Fruit fly (Drosophila melanogaster) whole organism, prepupa: ENCODE measurements around the gene CG17234.

ENCODE experiments used
- Blimp-1 ChIP-seq: fragments of 200-800 bp; sonication (Bioruptor generic); optimal IDR thresholded peaks from 3 replicates; lab custom pipeline; 2017; ENCODE audit warnings: missing biosample characterization, missing genetic modification characterization, mild to moderate bottlenecking, moderate library complexity, missing genetic modification reagents
- CG10631 ChIP-seq: fragments of 200-800 bp; sonication (Bioruptor generic); optimal IDR thresholded peaks from 2 replicates; lab custom pipeline; 2016; ENCODE audit warnings: missing biosample characterization, missing genetic modification characterization
- CG10669 ChIP-seq: fragments of 200-800 bp; sonication (Bioruptor generic); optimal IDR thresholded peaks from 3 replicates; lab custom pipeline; 2018; ENCODE audit warnings: missing biosample characterization, mild to moderate bottlenecking, missing genetic modification characterization, moderate library complexity
- CG11294 ChIP-seq: fragments of 200-800 bp; sonication (Bioruptor generic); IDR thresholded peaks from 2 replicates; pipeline ENCODE4 v1.3.6; 2022; ENCODE audit warnings: missing biosample characterization, missing genetic modification characterization
- CG11902 ChIP-seq: fragments of 200-800 bp; sonication (Bioruptor generic); optimal IDR thresholded peaks from 3 replicates; lab custom pipeline; 2016; ENCODE audit warnings: missing biosample characterization, missing genetic modification characterization
- CG1621 ChIP-seq: fragments of 200-800 bp; sonication (Bioruptor generic); optimal IDR thresholded peaks from 3 replicates; lab custom pipeline; 2018; ENCODE audit warnings: missing biosample characterization, mild to moderate bottlenecking, missing genetic modification characterization
- CG16779 ChIP-seq: fragments of 200-800 bp; sonication (Bioruptor generic); optimal IDR thresholded peaks from 3 replicates; lab custom pipeline; 2017; ENCODE audit warnings: missing biosample characterization, mild to moderate bottlenecking, missing genetic modification characterization
- CG3032 ChIP-seq: fragments of 200-800 bp; optimal IDR thresholded peaks from 2 replicates; lab custom pipeline; 2019; ENCODE audit warnings: missing biosample characterization, mild to moderate bottlenecking, missing genetic modification characterization, moderate library complexity
- CG31627 ChIP-seq: fragments of 200-800 bp; sonication (Bioruptor generic); optimal IDR thresholded peaks from 3 replicates; lab custom pipeline; 2016; ENCODE audit warnings: missing biosample characterization, missing genetic modification characterization
- CG32006 ChIP-seq: fragments of 200-800 bp; sonication (Bioruptor generic); optimal IDR thresholded peaks from 3 replicates; lab custom pipeline; 2017; ENCODE audit warnings: missing biosample characterization, mild to moderate bottlenecking, missing genetic modification characterization
- CG3919 ChIP-seq: fragments of 200-800 bp; sonication (Bioruptor generic); optimal IDR thresholded peaks from 3 replicates; lab custom pipeline; 2016; ENCODE audit warnings: missing biosample characterization, missing genetic modification characterization
- CG4318 ChIP-seq: fragments of 200-800 bp; sonication (Bioruptor generic); optimal IDR thresholded peaks from 3 replicates; lab custom pipeline; 2017; ENCODE audit warnings: missing biosample characterization, mild to moderate bottlenecking, missing genetic modification characterization
- CG6163 ChIP-seq: fragments of 200-800 bp; sonication (Bioruptor generic); IDR thresholded peaks from 3 replicates; pipeline ENCODE4 v1.3.6; 2022; ENCODE audit warnings: missing biosample characterization, missing genetic modification characterization
- CG6276 ChIP-seq: fragments of 200-800 bp; sonication (Bioruptor generic); optimal IDR thresholded peaks from 2 replicates; lab custom pipeline; 2017; ENCODE audit warnings: missing biosample characterization, mild to moderate bottlenecking, missing genetic modification characterization
- CG6808 ChIP-seq: fragments of 200-800 bp; sonication (Bioruptor generic); optimal IDR thresholded peaks from 3 replicates; lab custom pipeline; 2017; ENCODE audit warnings: missing biosample characterization, missing genetic modification characterization, mild to moderate bottlenecking, moderate library complexity, missing genetic modification reagents
- CG6854 ChIP-seq: fragments of 200-800 bp; sonication (Bioruptor generic); optimal IDR thresholded peaks from 2 replicates; lab custom pipeline; 2017; ENCODE audit warnings: missing biosample characterization, mild to moderate bottlenecking, missing genetic modification characterization
- CG8119 ChIP-seq: fragments of 200-800 bp; sonication (Bioruptor generic); IDR thresholded peaks from 3 replicates; pipeline ENCODE4 v1.3.6; 2022; ENCODE audit warnings: missing biosample characterization, missing genetic modification characterization
- CG8319 ChIP-seq: fragments of 200-800 bp; sonication (Bioruptor generic); optimal IDR thresholded peaks from 3 replicates; lab custom pipeline; 2016; ENCODE audit warnings: missing biosample characterization, missing genetic modification characterization
- CG8632 ChIP-seq: fragments of 200-800 bp; sonication (Bioruptor generic); optimal IDR thresholded peaks from 3 replicates; lab custom pipeline; 2016; ENCODE audit warnings: missing biosample characterization, missing genetic modification characterization
- CG9139 ChIP-seq: fragments of 200-800 bp; sonication (Bioruptor generic); optimal IDR thresholded peaks from 3 replicates; lab custom pipeline; 2017; ENCODE audit warnings: missing biosample characterization, mild to moderate bottlenecking, missing genetic modification characterization
- Eip75B ChIP-seq: fragments of 200-800 bp; sonication (Bioruptor generic); optimal IDR thresholded peaks from 3 replicates; lab custom pipeline; 2016; ENCODE audit warnings: missing biosample characterization, missing genetic modification characterization
- Eip78C ChIP-seq: fragments of 200-800 bp; sonication (Bioruptor generic); peaks from one replicate; lab custom pipeline; 2016; ENCODE audit warnings: missing biosample characterization, missing genetic modification characterization
- Eip93F ChIP-seq: fragments of 200-800 bp; sonication (Bioruptor generic); optimal IDR thresholded peaks from 2 replicates; lab custom pipeline; 2016; ENCODE audit warnings: missing biosample characterization, mild to moderate bottlenecking, missing genetic modification characterization
- Ets21C ChIP-seq: fragments of 200-800 bp; sonication (Bioruptor generic); optimal IDR thresholded peaks from 3 replicates; lab custom pipeline; 2016; ENCODE audit warnings: missing biosample characterization, missing genetic modification characterization
- Ets96B ChIP-seq: fragments of 200-800 bp; optimal IDR thresholded peaks from 2 replicates; lab custom pipeline; 2019; ENCODE audit warnings: missing biosample characterization, mild to moderate bottlenecking, missing genetic modification characterization, moderate library complexity
- Gug ChIP-seq: fragments of 200-800 bp; sonication (Bioruptor generic); IDR thresholded peaks from 2 replicates; pipeline ENCODE4 v1.3.6; 2022; ENCODE audit warnings: missing biosample characterization, missing genetic modification characterization
- Hr38 ChIP-seq: sonication (Bioruptor generic); optimal IDR thresholded peaks from 2 replicates; lab custom pipeline; 2016; ENCODE audit warnings: missing biosample characterization, missing genetic modification characterization
- Hr39 ChIP-seq: fragments of 200-800 bp; sonication (Bioruptor generic); optimal IDR thresholded peaks from 2 replicates; lab custom pipeline; 2016; ENCODE audit warnings: missing biosample characterization, missing genetic modification characterization
- Hr4 ChIP-seq: fragments of 200-800 bp; sonication (Bioruptor generic); optimal IDR thresholded peaks from 3 replicates; lab custom pipeline; 2016; ENCODE audit warnings: missing biosample characterization, missing genetic modification characterization
- OdsH ChIP-seq: fragments of 200-800 bp; sonication (Bioruptor generic); optimal IDR thresholded peaks from 3 replicates; lab custom pipeline; 2016; ENCODE audit warnings: missing biosample characterization, missing genetic modification characterization
- Smox ChIP-seq: fragments of 200-800 bp; sonication (Bioruptor generic); optimal IDR thresholded peaks from 3 replicates; lab custom pipeline; 2016; ENCODE audit warnings: missing biosample characterization, missing genetic modification characterization
- Sox14 ChIP-seq: fragments of 200-800 bp; sonication (Bioruptor generic); optimal IDR thresholded peaks from 3 replicates; lab custom pipeline; 2016; ENCODE audit warnings: missing biosample characterization, missing genetic modification characterization
- achi ChIP-seq: fragments of 200-800 bp; sonication (Bioruptor generic); optimal IDR thresholded peaks from 3 replicates; lab custom pipeline; 2016; ENCODE audit warnings: missing biosample characterization, missing genetic modification characterization
- acj6 ChIP-seq: fragments of 200-800 bp; sonication (Bioruptor generic); optimal IDR thresholded peaks from 3 replicates; lab custom pipeline; 2016; ENCODE audit warnings: missing biosample characterization, missing genetic modification characterization
- cyc ChIP-seq: fragments of 200-800 bp; sonication (Bioruptor generic); optimal IDR thresholded peaks from 3 replicates; lab custom pipeline; 2016; ENCODE audit warnings: missing biosample characterization, missing genetic modification characterization
- dsx ChIP-seq: fragments of 200-800 bp; optimal IDR thresholded peaks from 3 replicates; lab custom pipeline; 2019; ENCODE audit warnings: missing biosample characterization, mild to moderate bottlenecking, missing genetic modification characterization, moderate library complexity; ENCODE audit not compliant: poor library complexity, severe bottlenecking
- eg ChIP-seq: fragments of 200-800 bp; sonication (Bioruptor generic); IDR thresholded peaks from 3 replicates; pipeline ENCODE4 v1.3.6; 2022; ENCODE audit warnings: missing biosample characterization, missing genetic modification characterization
- fd59A ChIP-seq: fragments of 200-800 bp; sonication (Bioruptor generic); optimal IDR thresholded peaks from 2 replicates; lab custom pipeline; 2017; ENCODE audit warnings: missing biosample characterization, mild to moderate bottlenecking, missing genetic modification characterization, missing genetic modification reagents
- fd85E ChIP-seq: fragments of 200-800 bp; sonication (Bioruptor generic); optimal IDR thresholded peaks from 3 replicates; lab custom pipeline; 2016; ENCODE audit warnings: missing biosample characterization, missing genetic modification characterization
- fkh ChIP-seq: fragments of 200-800 bp; sonication (Bioruptor generic); optimal IDR thresholded peaks from 3 replicates; lab custom pipeline; 2017; ENCODE audit warnings: missing biosample characterization, mild to moderate bottlenecking, missing genetic modification characterization, moderate library complexity
- net ChIP-seq: fragments of 200-800 bp; sonication (Bioruptor generic); optimal IDR thresholded peaks from 3 replicates; lab custom pipeline; 2016; ENCODE audit warnings: missing biosample characterization, missing genetic modification characterization
- pdm3 ChIP-seq: fragments of 200-800 bp; sonication (Bioruptor generic); optimal IDR thresholded peaks from 3 replicates; lab custom pipeline; 2016; ENCODE audit warnings: missing biosample characterization, missing genetic modification characterization
- salr ChIP-seq, 2 experiments: fragments of 200-800 bp; sonication (Bioruptor generic); optimal IDR thresholded peaks; 3 replicates each; lab custom pipeline; 2016 to 2018; ENCODE audit warnings: missing biosample characterization in 2 of 2, missing genetic modification characterization in 2 of 2, mild to moderate bottlenecking in 1 of 2
- ss ChIP-seq, 2 experiments: fragments of 200-800 bp; sonication (Bioruptor generic); optimal IDR thresholded peaks; 2 replicates in 1 of 2; 3 replicates in 1 of 2; lab custom pipeline; 2017 to 2018; ENCODE audit warnings: mild to moderate bottlenecking in 2 of 2, missing biosample characterization in 2 of 2, missing genetic modification characterization in 2 of 2, moderate library complexity in 1 of 2
- svp ChIP-seq: fragments of 200-800 bp; sonication (Bioruptor generic); peaks from one replicate; lab custom pipeline; 2016; ENCODE audit warnings: missing biosample characterization, missing genetic modification characterization
- topi ChIP-seq: fragments of 200-800 bp; sonication (Bioruptor generic); optimal IDR thresholded peaks from 3 replicates; lab custom pipeline; 2016; ENCODE audit warnings: missing biosample characterization, missing genetic modification characterization

CG17234 gene

dm6 chr2L:2242139-2242538 is 10.7 kb upstream of the CG17234 start, which contains the start of gene CG4267:
CG4267 (plus strand) TSS chr2L:2242378.
- TF ChIP-seq achi (GFP tag; lab: Kevin White, UChicago) = no peak
- TF ChIP-seq eg = 0 out of 3 replicates have a peak, but pooled peaks have one; percentile 25
- peak; percentile 64 for TF ChIP-seq Eip78C (GFP tag; lab: Kevin White, UChicago)
- peak; percentile 44; the same call in 1 of the 3 replicates for TF ChIP-seq CG6163 (GFP tag; lab: Robert Waterston, UW)
- TF ChIP-seq svp (GFP tag; lab: Kevin White, UChicago) = peak; percentile 93
- TF ChIP-seq CG16779 = no peak
- TF ChIP-seq, all 60 proteins: peak for 4

dm6 chr2L:2242783-2243182 is 10.1 kb upstream of the CG17234 start:
- no peak for TF ChIP-seq Hr4
- TF ChIP-seq Eip93F (GFP tag; lab: Kevin White, UChicago) = no peak
- no peak for TF ChIP-seq CG10669
- no peak for TF ChIP-seq dsx (GFP tag; lab: Kevin White, UChicago)
- TF ChIP-seq acj6 (GFP tag; lab: Kevin White, UChicago) = no peak
- no peak for TF ChIP-seq CG6854 (GFP tag; lab: Kevin White, UChicago)
- no peak for TF ChIP-seq net (GFP tag; lab: Kevin White, UChicago)
- no peak for TF ChIP-seq topi (GFP tag; lab: Kevin White, UChicago)
- no peak for TF ChIP-seq svp (GFP tag; lab: Kevin White, UChicago)
- no peak for TF ChIP-seq CG9139 (GFP tag; lab: Kevin White, UChicago)
- no peak for TF ChIP-seq fd59A (GFP tag; lab: Kevin White, UChicago)
- no peak for TF ChIP-seq CG11294
- TF ChIP-seq Eip75B = no peak
- no peak for TF ChIP-seq CG32006
- no peak for TF ChIP-seq fd85E (GFP tag; lab: Kevin White, UChicago)
- TF ChIP-seq Smox (GFP tag; lab: Kevin White, UChicago) = no peak
- no peak for TF ChIP-seq Hr38 (GFP tag; lab: Kevin White, UChicago)

dm6 chr2L:2249578-2249977 is 3.3 kb upstream of the CG17234 start:
- TF ChIP-seq CG10631 (GFP tag; lab: Kevin White, UChicago) (peak; percentile 8), Eip93F (GFP tag; lab: Kevin White, UChicago) (no peak), acj6 (GFP tag; lab: Kevin White, UChicago) (peak; percentile 31), dsx (GFP tag; lab: Kevin White, UChicago) (no peak), CG32006 (peak; percentile 17), CG11294 (no peak), CG1621 (no peak), fd59A (GFP tag; lab: Kevin White, UChicago) (no peak), topi (GFP tag; lab: Kevin White, UChicago) (no peak), CG6276 (GFP tag; lab: Kevin White, UChicago) (no peak), eg (0 out of 3 replicates have a peak, but pooled peaks have one; percentile 25), OdsH (GFP tag; lab: Kevin White, UChicago) (peak; percentile 13), fkh (GFP tag; lab: Kevin White, UChicago) (no peak), Hr4 (peak; percentile 21), CG8319 (GFP tag; lab: Kevin White, UChicago) (no peak), Smox (GFP tag; lab: Kevin White, UChicago) (no peak), Hr39 (GFP tag; lab: Kevin White, UChicago) (peak; percentile 10), CG8119 (GFP tag; lab: Robert Waterston, UW) (0 out of 3 replicates have a peak, but pooled peaks have one; percentile 20), pdm3 (GFP tag; lab: Kevin White, UChicago) (peak; percentile 22), CG8632 (GFP tag; lab: Kevin White, UChicago) (no peak), CG6808 (GFP tag; lab: Kevin White, UChicago) (peak; percentile 9), Sox14 (GFP tag; lab: Kevin White, UChicago) (no peak), salr (GFP tag; optimal IDR thresholded peaks at IDR 0.05; lab: Kevin White, UChicago) (no peak), Ets21C (GFP tag; lab: Kevin White, UChicago) (no peak), CG4318 (no peak), Ets96B (tag; lab: Kevin White, UChicago) (no peak), ss (GFP tag; optimal IDR thresholded peaks at IDR 0.05; lab: Kevin White, UChicago) (no peak), CG11902 (GFP tag; lab: Kevin White, UChicago) (no peak), net (GFP tag; lab: Kevin White, UChicago) (no peak), Eip75B (peak; percentile 9), Eip78C (GFP tag; lab: Kevin White, UChicago) (peak; percentile 63), CG10669 (peak; percentile 5), Gug (GFP tag; lab: Robert Waterston, UW) (no peak), CG31627 (GFP tag; lab: Kevin White, UChicago) (peak; percentile 14), Hr38 (GFP tag; lab: Kevin White, UChicago) (peak; percentile 16), CG3032 (tag; lab: Kevin White, UChicago) (no peak), Blimp-1 (GFP tag; lab: Kevin White, UChicago) (no peak), CG3919 (GFP tag; lab: Kevin White, UChicago) (peak; percentile 25), cyc (GFP tag; lab: Kevin White, UChicago) (no peak)
